Worm (Caenorhabditis elegans): ENCODE results near the gene Y49F6B.19.

Y49F6B.19 gene

DNA sequence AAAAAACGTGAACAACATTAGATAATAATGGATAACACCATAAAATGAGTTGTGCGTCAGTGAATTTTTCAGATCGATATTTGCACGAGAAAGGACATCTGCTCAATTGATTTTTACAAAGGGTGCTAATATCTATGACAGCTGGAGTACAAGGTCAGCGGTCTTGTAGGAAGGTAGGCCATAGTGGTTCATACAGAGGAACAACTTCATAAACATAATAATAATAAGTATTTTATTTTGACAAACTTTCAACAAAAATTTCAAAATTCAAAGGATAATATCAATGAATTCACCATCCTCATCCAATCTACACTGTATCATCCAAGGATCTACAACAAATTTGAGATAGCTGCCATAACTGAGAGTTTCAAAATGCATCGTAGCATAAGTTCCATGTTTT is 35.0 kb downstream of the Y49F6B.19 start, which contains the start of gene fbxb-104:
fbxb-104 (minus strand) TSS at position 101 of the 400 bp plus-strand sequence.
- TF ChIP-seq hlh-1 (tag; optimal IDR thresholded peaks at IDR 0.05), result no peak
- no peak for TF ChIP-seq ceh-83 (GFP tag; optimal IDR thresholded peaks at IDR 0.05)
- no peak for TF ChIP-seq unc-62 (GFP tag; optimal IDR thresholded peaks at IDR 0.05)
- no peak for TF ChIP-seq zip-8 (tag; optimal IDR thresholded peaks at IDR 0.05)
- no peak for TF ChIP-seq sem-2 (GFP tag; optimal IDR thresholded peaks at IDR 0.05)
- no peak for TF ChIP-seq unc-39 (tag; optimal IDR thresholded peaks at IDR 0.05)
- TF ChIP-seq lin-13 (tag; optimal IDR thresholded peaks at IDR 0.05), result no peak

DNA sequence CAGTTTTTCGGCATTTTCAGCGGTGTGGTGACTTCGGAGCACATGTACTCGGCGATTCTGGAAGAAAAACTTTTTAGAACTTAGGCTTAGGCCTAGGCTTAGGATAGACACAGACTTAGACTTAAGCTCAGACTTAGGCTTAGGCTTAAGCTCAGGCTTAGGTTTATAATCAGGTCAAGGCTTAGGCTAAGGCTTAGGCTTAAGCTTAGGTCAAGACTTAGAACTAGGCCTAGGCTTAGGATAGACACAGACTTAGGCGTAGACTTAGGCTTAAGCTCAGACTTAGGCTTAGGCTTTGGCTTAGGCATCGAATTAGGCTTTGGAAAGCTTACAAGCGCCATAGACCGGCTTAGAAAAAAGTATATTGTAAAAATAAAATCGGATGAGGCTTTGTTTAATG is 35.6 kb downstream of the Y49F6B.19 start:
- TF ChIP-seq ces-1 (GFP tag; optimal IDR thresholded peaks at IDR 0.05) (no peak), M03D4.4 (tag; optimal IDR thresholded peaks at IDR 0.05) (no peak), flh-1 (GFP tag; optimal IDR thresholded peaks at IDR 0.05) (no peak), blmp-1 (tag; optimal IDR thresholded peaks at IDR 0.05) (no peak), ceh-83 (GFP tag; optimal IDR thresholded peaks at IDR 0.05) (no peak), unc-62 (GFP tag; optimal IDR thresholded peaks at IDR 0.05) (no peak), sptf-1 (tag; optimal IDR thresholded peaks at IDR 0.05) (no peak), nhr-2 (tag; optimal IDR thresholded peaks at IDR 0.05) (no peak), tbx-8 (GFP tag; optimal IDR thresholded peaks at IDR 0.05) (no peak), lsy-2 (tag; optimal IDR thresholded peaks at IDR 0.05) (no peak)

DNA sequence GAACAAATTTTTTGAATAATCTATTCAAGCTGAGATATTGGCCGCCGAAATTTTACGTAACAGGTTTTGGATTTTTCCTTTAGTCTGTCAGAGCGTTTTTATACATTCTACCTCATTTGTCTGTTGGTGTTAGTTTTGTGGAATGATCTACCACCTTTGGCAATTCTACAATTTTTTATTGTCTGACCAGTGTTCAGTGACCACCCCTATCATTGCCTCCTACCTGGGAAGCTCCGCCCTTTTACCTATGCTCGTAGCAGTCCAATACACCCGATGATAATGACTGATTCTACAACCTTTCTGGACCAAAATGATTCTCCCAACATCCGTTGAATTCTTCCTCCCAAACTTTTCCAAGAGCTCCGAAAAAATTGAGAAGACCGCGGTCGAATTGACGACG is 38.4 kb downstream of the Y49F6B.19 start, which contains the start of gene sdz-32:
sdz-32 (plus strand) TSS at position 301 of the 400 bp plus-strand sequence.
- TF ChIP-seq nhr-2 (tag; optimal IDR thresholded peaks at IDR 0.05), result no peak
- TF ChIP-seq nhr-28 (tag; optimal IDR thresholded peaks at IDR 0.05), result no peak
- TF ChIP-seq ztf-11 (tag; optimal IDR thresholded peaks at IDR 0.05), result no peak
- TF ChIP-seq mab-5 (tag; optimal IDR thresholded peaks at IDR 0.05), result no peak
- no peak for TF ChIP-seq ceh-43 (GFP tag; optimal IDR thresholded peaks at IDR 0.05)
- TF ChIP-seq lin-13 (tag; optimal IDR thresholded peaks at IDR 0.05), result no peak

DNA sequence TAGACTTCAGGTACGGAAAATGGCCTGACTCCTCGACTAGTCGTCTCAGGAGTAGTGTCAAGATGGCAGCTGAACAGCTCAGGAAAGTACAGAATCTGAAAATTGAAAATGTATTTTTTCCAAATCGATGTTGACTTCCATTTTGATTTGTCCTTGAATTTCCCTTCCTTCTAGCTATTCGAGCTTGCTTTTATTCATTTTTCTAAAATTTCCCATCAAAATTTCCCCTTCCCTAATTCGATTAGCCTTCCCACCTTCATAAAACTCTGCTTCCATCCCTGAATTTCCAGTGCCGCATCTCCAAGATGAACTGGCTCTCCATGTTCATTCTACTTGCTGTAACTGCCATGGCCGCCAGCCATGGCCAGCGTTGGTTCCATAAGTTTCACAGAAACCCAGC is 39.3 kb downstream of the Y49F6B.19 start, which contains the start of gene Y49F6B.6:
Y49F6B.6 (plus strand) TSS at position 301 of the 400 bp plus-strand sequence.
- no peak for TF ChIP-seq ceh-43 (GFP tag; optimal IDR thresholded peaks at IDR 0.05)
- no peak for TF ChIP-seq ztf-11 (tag; optimal IDR thresholded peaks at IDR 0.05)
- no peak for TF ChIP-seq lin-32 (GFP tag; optimal IDR thresholded peaks at IDR 0.05)
- TF ChIP-seq sem-2 (GFP tag; optimal IDR thresholded peaks at IDR 0.05), result no peak
- TF ChIP-seq nhr-76 (tag; optimal IDR thresholded peaks at IDR 0.05), result no peak
- TF ChIP-seq pha-4 (tag; optimal IDR thresholded peaks at IDR 0.05), result no peak
- no peak for TF ChIP-seq sptf-1 (tag; optimal IDR thresholded peaks at IDR 0.05)
- no peak for TF ChIP-seq ham-2 (GFP tag; optimal IDR thresholded peaks at IDR 0.05)
- TF ChIP-seq ces-1 (GFP tag; optimal IDR thresholded peaks at IDR 0.05), result no peak
- no peak for TF ChIP-seq lsy-2 (tag; optimal IDR thresholded peaks at IDR 0.05)
- TF ChIP-seq nhr-237 (tag; optimal IDR thresholded peaks at IDR 0.05), result no peak

DNA sequence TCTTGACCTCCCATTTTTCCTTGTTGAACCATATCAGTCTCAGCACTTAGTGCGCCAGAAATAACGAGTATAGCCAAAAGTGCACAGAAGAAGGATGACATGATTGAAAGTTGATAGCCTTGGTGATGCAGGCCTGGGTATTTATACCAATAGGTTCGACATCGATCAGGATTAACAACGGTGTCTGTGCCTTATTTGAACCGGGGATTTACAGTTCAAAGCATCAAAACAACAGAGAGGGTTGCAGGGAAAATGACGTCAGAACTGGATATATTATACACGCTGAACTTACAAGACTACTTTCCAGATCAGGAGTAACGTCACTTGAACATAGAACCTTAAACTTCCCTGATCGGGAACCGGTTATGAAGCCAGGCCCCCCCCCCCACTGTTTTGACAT is 39.8 kb downstream of the Y49F6B.19 start, which contains the start of gene Y49F6B.12:
Y49F6B.12 (minus strand) TSS at position 101 of the 400 bp plus-strand sequence.
- TF ChIP-seq ceh-43 (GFP tag; optimal IDR thresholded peaks at IDR 0.05) (no peak), nhr-2 (tag; optimal IDR thresholded peaks at IDR 0.05) (no peak), unc-39 (tag; optimal IDR thresholded peaks at IDR 0.05) (no peak), lin-13 (tag; optimal IDR thresholded peaks at IDR 0.05) (no peak), elt-3 (tag; optimal IDR thresholded peaks at IDR 0.05) (no peak), sem-2 (GFP tag; optimal IDR thresholded peaks at IDR 0.05) (no peak), ztf-11 (tag; optimal IDR thresholded peaks at IDR 0.05) (no peak), mls-2 (tag; optimal IDR thresholded peaks at IDR 0.05) (no peak), unc-120 (tag; optimal IDR thresholded peaks at IDR 0.05; ENCODE audit: poor library complexity, severe bottlenecking) (no peak), unc-62 (GFP tag; optimal IDR thresholded peaks at IDR 0.05) (no peak), ceh-39 (tag; optimal IDR thresholded peaks at IDR 0.05) (no peak), lin-32 (GFP tag; optimal IDR thresholded peaks at IDR 0.05) (no peak), elt-1 (tag; optimal IDR thresholded peaks at IDR 0.05; ENCODE audit: borderline replicate concordance, insufficient read depth) (no peak), cnd-1 (tag; optimal IDR thresholded peaks at IDR 0.05) (no peak), ham-2 (GFP tag; optimal IDR thresholded peaks at IDR 0.05) (no peak), bed-3 (GFP tag; optimal IDR thresholded peaks at IDR 0.05) (no peak), pha-4 (tag; optimal IDR thresholded peaks at IDR 0.05) (no peak), nhr-12 (tag; optimal IDR thresholded peaks at IDR 0.05) (no peak), sptf-1 (tag; optimal IDR thresholded peaks at IDR 0.05) (no peak)
